Worm (Caenorhabditis elegans): Measurements from ENCODE around the gene ttr-9.

- TF ChIP-seq lsy-2 (tag; optimal IDR thresholded peaks at IDR 0.05), result peak in 1 of 2 experiments; percentile 6
- no peak for TF ChIP-seq dpl-1 (GFP tag; optimal IDR thresholded peaks at IDR 0.05)
- TF ChIP-seq sptf-1 (tag; optimal IDR thresholded peaks at IDR 0.05), result no peak
- TF ChIP-seq ama-1 (optimal IDR thresholded peaks at IDR 0.05), result no peak
- TF ChIP-seq nhr-237 (tag; optimal IDR thresholded peaks at IDR 0.05), result no peak
- no peak for TF ChIP-seq aly-2 (tag; optimal IDR thresholded peaks at IDR 0.05)
- TF ChIP-seq unc-130 (tag; optimal IDR thresholded peaks at IDR 0.05), result no peak
- TF ChIP-seq Y116A8C.19 (tag; optimal IDR thresholded peaks at IDR 0.05; ENCODE audit: borderline replicate concordance), result no peak
- TF ChIP-seq skn-1 (tag; optimal IDR thresholded peaks at IDR 0.05), result no peak
- no peak for TF ChIP-seq elt-3 (tag; optimal IDR thresholded peaks at IDR 0.05)
- no peak for TF ChIP-seq fos-1 (tag; optimal IDR thresholded peaks at IDR 0.05)
- TF ChIP-seq nhr-90 (tag; optimal IDR thresholded peaks at IDR 0.05; ENCODE audit: poor library complexity), result no peak
Observed at ce11 chrIV:9538214-9538613, 32.1 kb upstream of the ttr-9 start.
